Worm (Caenorhabditis elegans) whole organism, mixed stage, embryonic: ENCODE results near the gene fbxa-133.

ENCODE experiments used
- ceh-83 ChIP-seq: fragments of 200-800 bp; sonication (Bioruptor generic); optimal IDR thresholded peaks from 2 replicates; lab custom pipeline; 2018; ENCODE audit warnings: mild to moderate bottlenecking, missing genetic modification characterization, missing compliant biosample characterization
- flh-1 ChIP-seq: fragments of 200-800 bp; sonication (Bioruptor generic); optimal IDR thresholded peaks from 2 replicates; lab custom pipeline; 2018; ENCODE audit warnings: mild to moderate bottlenecking, missing genetic modification characterization, moderate library complexity, missing compliant biosample characterization
- lin-13 ChIP-seq: fragments of 150-350 bp; optimal IDR thresholded peaks from 2 replicates; lab custom pipeline; 2014; ENCODE audit warnings: missing biosample characterization, missing genetic modification characterization
- mab-5 ChIP-seq: fragments of 150-350 bp; optimal IDR thresholded peaks from 2 replicates; lab custom pipeline; 2014; ENCODE audit warnings: missing biosample characterization, missing genetic modification characterization
- nhr-12 ChIP-seq: fragments of 150-350 bp; optimal IDR thresholded peaks from 2 replicates; lab custom pipeline; 2014; ENCODE audit warnings: missing biosample characterization, missing genetic modification characterization
- nhr-237 ChIP-seq: fragments of 150-350 bp; optimal IDR thresholded peaks from 2 replicates; lab custom pipeline; 2014; ENCODE audit warnings: missing biosample characterization, missing genetic modification characterization
- snpc-4 ChIP-seq: fragments of 150-350 bp; optimal IDR thresholded peaks from 2 replicates; lab custom pipeline; 2014; ENCODE audit warnings: missing biosample characterization, missing genetic modification characterization
- unc-120 ChIP-seq: sonication (generic microtip); optimal IDR thresholded peaks from 2 replicates; lab custom pipeline; 2017; ENCODE audit warnings: missing genetic modification characterization, missing compliant biosample characterization; ENCODE audit not compliant: poor library complexity, severe bottlenecking
- unc-39 ChIP-seq: fragments of 150-350 bp; optimal IDR thresholded peaks from 2 replicates; lab custom pipeline; 2014; ENCODE audit warnings: missing biosample characterization, missing genetic modification characterization
- unc-62 ChIP-seq: fragments of 150-350 bp; optimal IDR thresholded peaks from 2 replicates; lab custom pipeline; 2014; ENCODE audit warnings: missing biosample characterization, missing genetic modification reagents, missing genetic modification characterization
- zip-8 ChIP-seq: fragments of 150-350 bp; optimal IDR thresholded peaks from 2 replicates; lab custom pipeline; 2014; ENCODE audit warnings: missing biosample characterization, missing genetic modification characterization
- ztf-11 ChIP-seq: fragments of 150-350 bp; optimal IDR thresholded peaks from 2 replicates; lab custom pipeline; 2014; ENCODE audit warnings: missing biosample characterization, missing genetic modification characterization

DNA sequence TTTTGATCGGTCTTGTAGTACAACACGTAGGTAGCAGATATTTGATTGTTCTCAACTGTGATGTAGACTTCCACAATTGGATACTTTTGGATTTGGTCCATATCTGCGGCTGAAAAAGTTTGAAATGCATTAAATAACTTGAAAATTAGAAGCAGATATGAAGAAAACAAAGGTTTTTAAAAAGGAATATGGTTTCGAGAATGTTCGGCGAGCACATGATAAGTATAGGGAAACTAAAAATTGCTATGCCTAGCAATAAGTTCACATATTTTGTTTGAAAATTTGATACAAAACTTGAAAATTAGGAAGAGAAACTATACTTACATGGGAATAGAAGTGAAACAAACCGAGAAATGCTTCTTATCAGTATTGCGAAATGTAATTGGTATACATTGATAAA, 31.0 kb downstream of the fbxa-133 start, which contains the start of gene Y6G8.5:
- TF ChIP-seq zip-8, result no peak
- TF ChIP-seq unc-120 (tag; lab: Kevin White, UChicago), result no peak
- no peak for TF ChIP-seq lin-13 (tag; lab: Kevin White, UChicago)
- TF ChIP-seq snpc-4, result no peak
- TF ChIP-seq nhr-237 (tag; lab: Kevin White, UChicago), result no peak
- TF ChIP-seq unc-62 (GFP tag; lab: Kevin White, UChicago), result no peak
- TF ChIP-seq mab-5 (tag; lab: Kevin White, UChicago), result no peak
- TF ChIP-seq unc-39 (tag; lab: Kevin White, UChicago), result no peak
- TF ChIP-seq ztf-11 (tag; lab: Kevin White, UChicago), result no peak
- no peak for TF ChIP-seq nhr-12
- TF ChIP-seq ceh-83 (GFP tag; lab: Kevin White, UChicago), result no peak
- TF ChIP-seq flh-1 (GFP tag; lab: Kevin White, UChicago), result no peak
